Worm (Caenorhabditis elegans) whole organism, early embryonic: ENCODE measurements around the gene flap-1.

Experiments used
- B0310.2 ChIP-seq: sonication (generic microtip); optimal IDR thresholded peaks from 2 replicates; lab custom pipeline; 2016; ENCODE audit warnings: mild to moderate bottlenecking, missing genetic modification characterization, missing compliant biosample characterization
- F13C5.2 ChIP-seq: sonication (generic microtip); optimal IDR thresholded peaks from 2 replicates; lab custom pipeline; 2017; ENCODE audit warnings: mild to moderate bottlenecking, missing genetic modification characterization, inconsistent platforms, missing compliant biosample characterization
- aly-1 ChIP-seq: sonication (generic microtip); optimal IDR thresholded peaks from 2 replicates; lab custom pipeline; 2016; ENCODE audit warnings: missing genetic modification characterization, missing compliant biosample characterization
- ama-1 ChIP-seq: fragments of 150-350 bp; optimal IDR thresholded peaks from 2 replicates; lab custom pipeline; 2014
- ceh-13 ChIP-seq: fragments of 200-800 bp; sonication (Bioruptor generic); optimal IDR thresholded peaks from 2 replicates; lab custom pipeline; 2018; ENCODE audit warnings: mild to moderate bottlenecking, missing genetic modification characterization, missing compliant biosample characterization
- ceh-36 ChIP-seq: sonication (generic microtip); optimal IDR thresholded peaks from 2 replicates; lab custom pipeline; 2016; ENCODE audit warnings: missing genetic modification characterization, inconsistent platforms, missing compliant biosample characterization
- ets-7 ChIP-seq: sonication (generic microtip); optimal IDR thresholded peaks from 2 replicates; lab custom pipeline; 2016; ENCODE audit warnings: missing genotype, missing genetic modification characterization, missing compliant biosample characterization
- flt-1 ChIP-seq: fragments of 200-800 bp; sonication (Bioruptor generic); IDR thresholded peaks from 2 replicates; pipeline ENCODE4 v1.3.6; 2022; ENCODE audit warnings: missing genetic modification characterization, missing compliant biosample characterization
- hmbx-1 ChIP-seq: sonication (generic microtip); optimal IDR thresholded peaks from 2 replicates; lab custom pipeline; 2016; ENCODE audit warnings: mild to moderate bottlenecking, missing genetic modification characterization, missing compliant biosample characterization
- hmg-4 ChIP-seq: fragments of 200-800 bp; sonication (Bioruptor generic); optimal IDR thresholded peaks from 2 replicates; lab custom pipeline; 2018; ENCODE audit warnings: mild to moderate bottlenecking, missing genetic modification characterization, missing compliant biosample characterization
- hnd-1 ChIP-seq: sonication (generic microtip); optimal IDR thresholded peaks from 2 replicates; lab custom pipeline; 2016; ENCODE audit warnings: missing genetic modification characterization, missing compliant biosample characterization
- pes-1 ChIP-seq: fragments of 200-800 bp; sonication (Bioruptor generic); IDR thresholded peaks from 2 replicates; pipeline ENCODE4 v1.3.6; 2022; ENCODE audit warnings: missing genetic modification reagents, missing genetic modification characterization, missing compliant biosample characterization
- scrt-1 ChIP-seq: fragments of 200-800 bp; sonication (Bioruptor generic); IDR thresholded peaks from 2 replicates; pipeline ENCODE4 v1.3.6; 2022; ENCODE audit warnings: missing genetic modification characterization, missing compliant biosample characterization
- sea-1 ChIP-seq: fragments of 200-800 bp; sonication (Bioruptor generic); conservative IDR thresholded peaks from 2 replicates; pipeline ENCODE4 v1.3.6; 2022; ENCODE audit warnings: missing genetic modification characterization, missing compliant biosample characterization
- tbx-11 ChIP-seq: fragments of 200-800 bp; sonication (Bioruptor generic); IDR thresholded peaks from 2 replicates; pipeline ENCODE4 v1.3.6; 2022; ENCODE audit warnings: missing genetic modification characterization, missing compliant biosample characterization
- tbx-37 ChIP-seq: fragments of 200-800 bp; sonication (Bioruptor generic); conservative IDR thresholded peaks from 2 replicates; pipeline ENCODE4 v1.3.6; 2022; ENCODE audit warnings: missing genetic modification reagents, missing genetic modification characterization, missing compliant biosample characterization
- tra-4 ChIP-seq: sonication (generic microtip); optimal IDR thresholded peaks from 2 replicates; lab custom pipeline; 2017; ENCODE audit warnings: missing genetic modification characterization, missing compliant biosample characterization

The flap-1 gene

ce11 chrIII:6935269-6936017 is 6.8 kb upstream of the flap-1 start, which contains the start of the genes F57B9.8 and coq-2:
F57B9.8 (minus strand) TSS chrIII:6935319.
coq-2 (plus strand) TSS chrIII:6935967.
- no peak for TF ChIP-seq ama-1
- TF ChIP-seq tbx-11 (GFP tag; lab: Robert Waterston, UW), result no peak
- TF ChIP-seq hmg-4 (GFP tag; lab: Kevin White, UChicago), result no peak
- TF ChIP-seq hmbx-1 (tag; lab: Kevin White, UChicago), result no peak
- no peak for TF ChIP-seq scrt-1 (GFP tag; lab: Robert Waterston, UW)

- TF ChIP-seq ceh-13 (GFP tag; lab: Kevin White, UChicago), result no peak
- TF ChIP-seq hmg-4 (GFP tag; lab: Kevin White, UChicago), result no peak
- no peak for TF ChIP-seq flt-1
- no peak for TF ChIP-seq F13C5.2 (tag; lab: Kevin White, UChicago)
- TF ChIP-seq pes-1 (GFP tag; lab: Robert Waterston, UW), result no peak
- TF ChIP-seq ama-1, result peak; percentile 26
- TF ChIP-seq tbx-37 (GFP tag; lab: Robert Waterston, UW), result no peak
Measured at ce11 chrIII:6931896-6932295, 3.3 kb upstream of the flap-1 start, which contains the start of gene byn-1. byn-1 (plus strand) TSS chrIII:6932001.

ce11 chrIII:6929558-6930167 is 1.0 kb upstream of the flap-1 start, which contains the start of gene inf-1:
inf-1 (plus strand) TSS chrIII:6930134.
- TF ChIP-seq hmbx-1 (tag; lab: Kevin White, UChicago) (no peak), F13C5.2 (tag; lab: Kevin White, UChicago) (no peak), scrt-1 (GFP tag; lab: Robert Waterston, UW) (no peak), ama-1 (no peak), flt-1 (no peak), tra-4 (tag; lab: Kevin White, UChicago) (no peak), ets-7 (no peak), hmg-4 (GFP tag; lab: Kevin White, UChicago) (no peak), tbx-37 (GFP tag; lab: Robert Waterston, UW) (no peak), aly-1 (tag; lab: Kevin White, UChicago) (no peak), pes-1 (GFP tag; lab: Robert Waterston, UW) (no peak), ceh-13 (GFP tag; lab: Kevin White, UChicago) (no peak), tbx-11 (GFP tag; lab: Robert Waterston, UW) (no peak), hnd-1 (tag; lab: Kevin White, UChicago) (no peak), B0310.2 (tag; lab: Kevin White, UChicago) (no peak), sea-1 (GFP tag; lab: Robert Waterston, UW) (no peak), ceh-36 (tag; lab: Kevin White, UChicago) (no peak)

ce11 chrIII:6914840-6915239 is 13.8 kb downstream of the flap-1 start:
- no peak for TF ChIP-seq hmbx-1 (tag; lab: Kevin White, UChicago)

- TF ChIP-seq ama-1, result no peak
- no peak for TF ChIP-seq scrt-1 (GFP tag; lab: Robert Waterston, UW)
- TF ChIP-seq aly-1 (tag; lab: Kevin White, UChicago), result no peak
- no peak for TF ChIP-seq tra-4 (tag; lab: Kevin White, UChicago)
- no peak for TF ChIP-seq hnd-1 (tag; lab: Kevin White, UChicago)
Measured at ce11 chrIII:6912381-6912780, 16.2 kb downstream of the flap-1 start, which contains the start of gene pdf-1. pdf-1 (minus strand) TSS chrIII:6912481.

- TF ChIP-seq F13C5.2 (tag; lab: Kevin White, UChicago) (no peak), scrt-1 (GFP tag; lab: Robert Waterston, UW) (no peak), hmbx-1 (tag; lab: Kevin White, UChicago) (no peak), tra-4 (tag; lab: Kevin White, UChicago) (no peak), aly-1 (tag; lab: Kevin White, UChicago) (no peak)
Measured at ce11 chrIII:6906409-6906808, 22.2 kb downstream of the flap-1 start, which contains the start of gene T07E3.2. T07E3.2 (plus strand) TSS chrIII:6906709.

ce11 chrIII:6904468-6904867 is 24.2 kb downstream of the flap-1 start:
- no peak for TF ChIP-seq F13C5.2 (tag; lab: Kevin White, UChicago)
- no peak for TF ChIP-seq hmg-4 (GFP tag; lab: Kevin White, UChicago)
- no peak for TF ChIP-seq ets-7
- no peak for TF ChIP-seq aly-1 (tag; lab: Kevin White, UChicago)
- no peak for TF ChIP-seq tbx-11 (GFP tag; lab: Robert Waterston, UW)
- no peak for TF ChIP-seq tra-4 (tag; lab: Kevin White, UChicago)
- no peak for TF ChIP-seq sea-1 (GFP tag; lab: Robert Waterston, UW)
- no peak for TF ChIP-seq ceh-36 (tag; lab: Kevin White, UChicago)
- no peak for TF ChIP-seq flt-1
- no peak for TF ChIP-seq scrt-1 (GFP tag; lab: Robert Waterston, UW)
